Worm (Caenorhabditis elegans) whole organism, late embryonic: ENCODE data around the gene F36H12.9.

Experiments
- ama-1 ChIP-seq: fragments of 150-350 bp; optimal IDR thresholded peaks from 2 replicates; lab custom pipeline; 2014
- ceh-19 ChIP-seq: fragments of 200-800 bp; sonication (Bioruptor generic); optimal IDR thresholded peaks from 2 replicates; lab custom pipeline; 2018; ENCODE audit warnings: mild to moderate bottlenecking, missing genetic modification characterization, missing compliant biosample characterization
- ceh-45 ChIP-seq: fragments of 200-800 bp; sonication (Bioruptor generic); IDR thresholded peaks from 2 replicates; pipeline ENCODE4 v1.3.6; 2022; ENCODE audit warnings: missing genetic modification reagents, missing genetic modification characterization, missing compliant biosample characterization
- hlh-30 ChIP-seq: sonication (generic microtip); optimal IDR thresholded peaks from 2 replicates; lab custom pipeline; 2017; ENCODE audit warnings: antibody characterized with exemption, missing genetic modification characterization, missing compliant biosample characterization; ENCODE audit not compliant: insufficient read depth
- nfya-1 ChIP-seq: sonication (generic microtip); optimal IDR thresholded peaks from 2 replicates; lab custom pipeline; 2017; ENCODE audit warnings: missing genetic modification characterization, mild to moderate bottlenecking, missing compliant biosample characterization, antibody characterized with exemption, moderate library complexity
- pha-4 ChIP-seq: fragments of 150-350 bp; optimal IDR thresholded peaks from 2 replicates; lab custom pipeline; 2018; ENCODE audit warnings: missing biosample characterization, missing genetic modification reagents, missing genetic modification characterization
- ref-2 ChIP-seq: sonication (generic microtip); optimal IDR thresholded peaks from 2 replicates; lab custom pipeline; 2016; ENCODE audit warnings: missing genetic modification characterization, missing compliant biosample characterization
- tbx-7 ChIP-seq: sonication (generic microtip); optimal IDR thresholded peaks from 2 replicates; lab custom pipeline; 2016; ENCODE audit warnings: missing genotype, missing genetic modification characterization, missing compliant biosample characterization
- unc-86 ChIP-seq: sonication (generic microtip); optimal IDR thresholded peaks from 2 replicates; lab custom pipeline; 2016; ENCODE audit warnings: missing genetic modification characterization, missing compliant biosample characterization

- no peak for TF ChIP-seq tbx-7 (tag; lab: Kevin White, UChicago)
- TF ChIP-seq ref-2: no peak
- no peak for TF ChIP-seq unc-86
- TF ChIP-seq ama-1 (lab: Kevin White, UChicago): no peak
- TF ChIP-seq ceh-19 (GFP tag; lab: Kevin White, UChicago): no peak
- TF ChIP-seq nfya-1 (tag; lab: Kevin White, UChicago): no peak
- TF ChIP-seq ceh-45 (GFP tag; lab: Robert Waterston, UW): no peak
- no peak for TF ChIP-seq pha-4 (tag; lab: Kevin White, UChicago)
- no peak for TF ChIP-seq hlh-30 (tag; lab: Kevin White, UChicago)
Measured at ce11 chrIV:5215092-5215491, 41.7 kb upstream of the F36H12.9 start, which contains the start of gene Y59E9AL.4.
